Fruit fly (Drosophila melanogaster): ENCODE measurements around the gene Las.

The Las gene

DNA sequence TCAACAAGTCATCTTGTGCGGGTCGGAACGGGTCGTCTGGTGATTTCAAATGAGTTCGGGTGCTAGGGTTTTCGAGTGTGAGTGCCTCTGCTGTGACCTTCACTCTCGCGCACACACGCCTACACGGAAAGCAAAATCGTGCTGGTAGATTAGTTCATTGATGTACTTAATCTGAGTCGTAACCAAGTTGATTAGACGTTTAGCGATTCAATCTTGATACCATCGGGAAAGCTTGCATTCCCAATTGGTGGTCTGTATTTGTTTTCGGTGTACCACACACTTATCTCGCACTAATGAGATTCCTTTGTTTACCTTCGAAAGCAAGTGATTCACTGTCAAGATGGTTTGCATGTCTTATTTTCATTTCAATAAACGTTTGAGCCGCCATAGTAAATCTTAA is 43.2 kb downstream of the Las start:
- TF ChIP-seq ttk (optimal IDR thresholded peaks at IDR 0.05) (no peak), psq (optimal IDR thresholded peaks at IDR 0.05) (no peak), Myc (optimal IDR thresholded peaks at IDR 0.05) (no peak), h (optimal IDR thresholded peaks at IDR 0.05) (no peak), Sin3A (optimal IDR thresholded peaks at IDR 0.05) (no peak)

DNA sequence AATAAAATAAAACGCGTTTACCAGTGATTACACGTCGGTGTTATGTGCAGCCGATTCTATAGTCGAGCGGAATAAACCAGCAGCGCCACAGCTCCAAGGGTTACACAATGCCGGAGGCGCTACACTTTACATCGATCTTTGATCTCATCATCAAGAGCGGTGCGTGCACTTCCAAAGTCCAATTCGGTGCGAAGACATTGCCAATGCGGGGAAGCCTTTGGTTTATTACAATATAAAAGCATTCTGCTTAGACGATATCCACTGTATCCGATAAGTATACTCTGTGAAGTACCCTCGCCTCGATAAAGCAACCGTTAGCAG is 44.4 kb downstream of the Las start:
- no peak for TF ChIP-seq Sin3A (optimal IDR thresholded peaks at IDR 0.05)

DNA sequence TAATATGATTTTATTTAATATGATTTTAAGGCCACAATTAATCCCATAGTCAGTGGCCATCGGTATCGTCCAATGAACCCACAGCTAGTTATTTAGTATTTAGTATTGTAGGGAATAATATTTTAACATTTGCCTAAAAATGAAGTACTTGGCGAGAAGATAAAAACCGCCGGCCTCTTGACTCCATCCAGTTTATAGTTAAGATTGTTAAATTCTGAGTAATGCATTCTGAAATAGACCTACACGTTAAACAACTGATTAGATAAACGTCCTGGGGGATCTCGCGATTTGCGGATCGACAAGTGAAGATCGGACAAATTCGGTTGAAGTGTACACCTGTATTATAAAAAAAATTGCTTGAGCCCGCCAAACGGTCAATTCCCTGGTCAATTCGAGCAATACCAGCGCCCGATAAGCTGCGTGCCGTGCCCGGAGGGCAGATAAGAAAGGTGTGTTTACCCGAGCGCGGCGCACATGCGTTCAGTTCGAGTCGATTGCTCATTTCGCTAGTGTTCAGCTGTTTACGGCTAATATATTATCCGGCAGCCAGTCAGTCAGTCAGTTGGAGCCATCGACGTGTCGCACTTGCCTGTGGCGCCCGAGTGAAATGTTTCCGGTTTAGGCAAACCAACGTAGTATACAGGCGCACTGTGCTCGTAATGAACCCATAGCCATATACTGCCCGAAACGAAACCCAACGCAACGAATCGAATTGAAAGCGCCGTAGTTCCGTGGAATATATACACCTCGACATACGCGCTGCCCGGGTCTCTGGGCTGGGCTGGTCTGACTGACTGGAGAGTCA is 44.9 kb downstream of the Las start:
- TF ChIP-seq h (optimal IDR thresholded peaks at IDR 0.05) (no peak), psq (optimal IDR thresholded peaks at IDR 0.05) (no peak), ttk (optimal IDR thresholded peaks at IDR 0.05) (no peak), Sin3A (optimal IDR thresholded peaks at IDR 0.05) (no peak), insv (optimal IDR thresholded peaks at IDR 0.05) (no peak), Myc (optimal IDR thresholded peaks at IDR 0.05) (no peak)

DNA sequence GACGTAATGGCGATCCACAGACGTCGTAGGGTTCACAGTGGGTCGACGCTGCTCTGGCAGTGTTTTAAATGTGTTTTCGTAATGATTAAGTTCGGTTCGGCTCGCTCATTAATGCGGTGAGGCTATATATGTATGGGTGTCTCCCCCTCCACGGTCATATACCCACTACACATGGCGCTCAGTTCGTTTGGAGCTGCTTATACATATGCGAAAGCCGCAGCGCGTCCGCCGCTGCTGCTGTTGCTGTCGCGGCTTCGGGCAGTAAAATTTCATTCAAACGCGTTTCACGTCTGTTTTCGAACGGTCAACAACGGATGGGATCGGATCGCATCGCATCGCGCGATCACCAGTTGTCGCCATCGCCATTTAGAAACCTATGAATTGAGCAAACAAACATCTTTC is 46.2 kb downstream of the Las start:
- no peak for TF ChIP-seq ttk (optimal IDR thresholded peaks at IDR 0.05)
- no peak for TF ChIP-seq h (optimal IDR thresholded peaks at IDR 0.05)
- TF ChIP-seq psq (optimal IDR thresholded peaks at IDR 0.05): no peak
- no peak for TF ChIP-seq insv (optimal IDR thresholded peaks at IDR 0.05)
- TF ChIP-seq Sin3A (optimal IDR thresholded peaks at IDR 0.05): no peak
- TF ChIP-seq Myc (optimal IDR thresholded peaks at IDR 0.05): no peak

DNA sequence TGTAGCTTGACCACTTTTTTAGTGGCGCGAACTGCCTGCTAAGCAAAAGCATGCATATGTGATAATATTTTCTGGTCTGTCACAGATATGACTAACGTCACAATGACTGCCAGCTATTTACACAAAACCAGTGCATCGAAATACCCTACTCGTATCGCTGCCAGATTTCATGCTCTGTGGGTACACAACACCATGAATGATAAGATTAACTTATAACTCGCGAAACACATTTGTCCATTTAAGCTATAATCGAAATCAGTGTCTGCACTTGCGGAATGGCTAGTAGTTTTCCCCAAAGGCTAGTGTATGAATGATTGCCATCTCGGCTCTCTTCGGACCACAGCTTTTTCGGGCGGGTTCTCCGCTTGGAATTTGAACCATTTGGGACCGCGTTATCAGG is 46.8 kb downstream of the Las start:
- no peak for TF ChIP-seq h (optimal IDR thresholded peaks at IDR 0.05)
- no peak for TF ChIP-seq ttk (optimal IDR thresholded peaks at IDR 0.05)
- TF ChIP-seq Sin3A (optimal IDR thresholded peaks at IDR 0.05): no peak
- TF ChIP-seq insv (optimal IDR thresholded peaks at IDR 0.05): no peak
- TF ChIP-seq psq (optimal IDR thresholded peaks at IDR 0.05): no peak
- TF ChIP-seq Myc (optimal IDR thresholded peaks at IDR 0.05): no peak

DNA sequence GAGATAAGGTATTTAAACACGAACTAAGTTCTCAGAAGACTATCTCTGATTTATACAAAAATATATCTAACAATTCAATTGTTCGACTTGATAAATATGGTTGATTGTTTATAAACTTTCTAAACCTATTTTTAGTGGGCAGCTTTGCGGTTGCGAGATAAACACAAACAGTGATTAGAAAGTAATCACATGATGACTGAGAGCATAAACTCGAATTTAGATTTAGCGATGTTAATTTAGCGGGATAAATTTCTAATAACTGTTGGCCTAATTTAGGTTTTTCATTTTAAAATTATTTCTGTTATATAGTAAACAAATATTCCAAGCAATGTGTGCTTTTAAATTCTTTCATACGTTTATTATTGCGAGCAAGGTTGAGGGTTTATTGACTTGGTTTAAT is 47.2 kb downstream of the Las start:
- TF ChIP-seq ttk (optimal IDR thresholded peaks at IDR 0.05) (no peak), Sin3A (optimal IDR thresholded peaks at IDR 0.05) (no peak), h (optimal IDR thresholded peaks at IDR 0.05) (no peak), Myc (optimal IDR thresholded peaks at IDR 0.05) (no peak), psq (optimal IDR thresholded peaks at IDR 0.05) (no peak), insv (optimal IDR thresholded peaks at IDR 0.05) (no peak)

DNA sequence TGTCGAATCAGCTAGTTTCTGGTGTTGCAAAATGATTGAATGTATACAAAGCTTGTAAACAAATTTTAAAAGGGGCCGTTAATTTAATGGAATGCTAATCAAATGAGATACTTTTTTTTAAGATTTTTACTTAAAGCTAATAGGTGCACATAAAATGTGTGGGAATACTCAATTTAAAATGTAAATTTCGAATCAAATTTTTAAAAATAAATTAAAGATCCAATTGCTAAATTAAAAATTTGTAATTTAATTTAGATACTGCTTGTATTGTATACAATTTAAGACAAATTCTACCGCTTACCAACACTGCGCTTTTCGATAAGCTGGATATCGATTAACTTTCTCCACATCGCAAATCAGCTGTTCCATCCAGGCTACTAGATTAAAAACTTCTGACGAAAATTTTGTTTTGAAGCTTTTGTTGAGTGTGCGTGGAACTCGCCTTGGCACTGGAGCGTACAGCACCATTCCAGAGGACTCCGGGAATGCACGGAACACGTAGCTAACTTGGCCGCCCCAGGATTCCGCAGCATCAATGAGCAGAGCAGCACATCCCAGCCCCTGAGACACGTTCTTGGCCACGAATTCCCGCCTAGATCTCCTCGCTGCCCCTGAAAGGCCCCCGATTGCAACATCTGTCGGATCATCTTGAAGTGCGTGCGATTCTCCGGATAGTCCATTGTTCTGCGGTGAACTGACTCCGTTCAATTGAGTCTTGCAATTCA is 47.9 kb downstream of the Las start, which contains the start of the genes CG5498 and fbl:
Gene CG5498 (minus strand): TSS at position 24 of the 725 bp plus-strand sequence.
Gene fbl (plus strand): TSS at position 344 of the 725 bp plus-strand sequence.
- TF ChIP-seq insv (optimal IDR thresholded peaks at IDR 0.05) (no peak), psq (optimal IDR thresholded peaks at IDR 0.05) (no peak), ttk (optimal IDR thresholded peaks at IDR 0.05) (no peak), h (optimal IDR thresholded peaks at IDR 0.05) (no peak), Myc (optimal IDR thresholded peaks at IDR 0.05) (no peak), Sin3A (optimal IDR thresholded peaks at IDR 0.05) (no peak)

All from Kc167 (cell line).